Worm (Caenorhabditis elegans): ENCODE results near the gene C08D8.1.

C08D8.1 gene

DNA sequence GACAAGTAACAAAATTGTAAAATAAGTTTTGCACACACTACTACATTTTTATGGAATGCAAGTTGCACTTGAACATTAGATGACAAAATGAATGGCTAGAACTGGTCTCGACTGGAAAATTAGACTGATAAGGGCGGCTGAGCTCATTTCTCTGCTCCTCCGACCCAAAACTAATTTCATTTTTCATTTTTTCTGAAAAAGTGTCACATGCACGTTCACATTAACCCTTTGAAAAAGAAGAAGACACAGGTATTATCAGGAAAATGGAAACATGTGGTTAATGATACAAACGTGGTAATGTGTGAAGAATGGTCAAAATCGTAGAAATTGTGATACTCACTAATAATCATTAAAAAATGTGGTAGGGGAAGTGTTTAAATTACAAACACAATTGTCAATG, 38.5 kb upstream of the C08D8.1 start:
- TF ChIP-seq T22C8.4 (GFP tag; IDR thresholded peaks at IDR 0.05) = no peak
- no peak for TF ChIP-seq tab-1 (GFP tag; IDR thresholded peaks at IDR 0.05)
- no peak for TF ChIP-seq ztf-29 (GFP tag; IDR thresholded peaks at IDR 0.05)
- no peak for TF ChIP-seq cog-1 (tag; optimal IDR thresholded peaks at IDR 0.05)
- no peak for TF ChIP-seq med-1 (GFP tag; optimal IDR thresholded peaks at IDR 0.05; ENCODE audit: insufficient read depth)
- no peak for TF ChIP-seq ztf-23 (GFP tag; IDR thresholded peaks at IDR 0.05)
- TF ChIP-seq ref-1 (GFP tag; conservative IDR thresholded peaks at IDR 0.05) = no peak
- no peak for TF ChIP-seq klf-2 (GFP tag; conservative IDR thresholded peaks at IDR 0.05)
- no peak for TF ChIP-seq flt-1 (GFP tag; IDR thresholded peaks at IDR 0.05)

ce11 chrV:8307681-8308080, 37.9 kb upstream of the C08D8.1 start, which contains the start of gene clec-218:
Gene clec-218, plus strand, starts transcription at chrV:8307942.
- TF ChIP-seq ref-1 (GFP tag; conservative IDR thresholded peaks at IDR 0.05) (no peak), flt-1 (GFP tag; IDR thresholded peaks at IDR 0.05) (no peak), T22C8.4 (GFP tag; IDR thresholded peaks at IDR 0.05) (no peak), cog-1 (tag; optimal IDR thresholded peaks at IDR 0.05) (no peak), med-1 (GFP tag; optimal IDR thresholded peaks at IDR 0.05; ENCODE audit: insufficient read depth) (no peak), klf-2 (GFP tag; conservative IDR thresholded peaks at IDR 0.05) (no peak), ztf-23 (GFP tag; IDR thresholded peaks at IDR 0.05) (no peak), tab-1 (GFP tag; IDR thresholded peaks at IDR 0.05) (no peak), ztf-29 (GFP tag; IDR thresholded peaks at IDR 0.05) (no peak)

DNA sequence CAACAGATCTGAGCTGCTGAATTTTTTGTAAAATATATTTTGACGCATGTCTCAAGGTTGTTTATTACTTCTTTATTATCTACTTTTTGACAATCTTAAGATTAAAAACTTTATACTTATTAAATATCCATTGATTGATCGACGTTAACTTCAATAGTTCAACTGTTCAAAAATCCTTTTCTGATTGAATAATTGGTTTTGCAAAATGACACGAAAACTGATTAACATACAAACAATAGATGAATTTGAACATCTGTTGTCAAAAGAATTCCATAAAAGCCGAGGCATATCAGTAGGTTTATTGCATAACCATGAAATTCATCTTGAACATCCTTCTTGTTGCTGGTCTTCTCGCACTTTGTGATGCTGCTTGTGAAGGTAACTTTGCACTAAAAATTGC, 34.3 kb upstream of the C08D8.1 start, which contains the start of gene W02D7.12:
TSS of gene W02D7.12 (plus strand) at position 301 of the 400 bp plus-strand sequence.
- TF ChIP-seq med-1 (GFP tag; optimal IDR thresholded peaks at IDR 0.05; ENCODE audit: insufficient read depth) (no peak), flt-1 (GFP tag; IDR thresholded peaks at IDR 0.05) (no peak), cog-1 (tag; optimal IDR thresholded peaks at IDR 0.05) (no peak), klf-2 (GFP tag; conservative IDR thresholded peaks at IDR 0.05) (no peak), T22C8.4 (GFP tag; IDR thresholded peaks at IDR 0.05) (no peak), ref-1 (GFP tag; conservative IDR thresholded peaks at IDR 0.05) (no peak)

DNA sequence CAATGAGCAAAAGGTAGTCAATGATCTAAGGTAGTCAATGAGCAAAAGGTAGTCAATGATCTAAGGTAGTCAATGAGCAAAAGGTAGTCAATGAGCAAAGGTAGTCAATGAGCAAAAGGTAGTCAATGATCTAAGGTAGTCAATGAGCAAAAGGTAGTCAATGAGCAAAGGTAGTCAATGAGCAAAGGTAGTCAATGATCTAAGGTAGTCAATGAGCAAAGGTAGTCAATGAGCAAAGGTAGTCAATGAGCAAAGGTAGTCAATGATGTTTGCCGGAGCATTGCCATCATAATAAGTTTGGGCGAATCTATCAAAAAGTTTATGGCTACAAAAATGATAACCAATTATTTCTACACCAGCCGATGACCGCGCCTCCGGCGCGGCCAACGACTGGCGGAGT, 30.8 kb upstream of the C08D8.1 start:
- TF ChIP-seq ztf-23 (GFP tag; IDR thresholded peaks at IDR 0.05) (peak; percentile 24; the same call in 1 of the 2 replicates), tab-1 (GFP tag; IDR thresholded peaks at IDR 0.05) (peak; percentile 44; the same call in 1 of the 2 replicates), flt-1 (GFP tag; IDR thresholded peaks at IDR 0.05) (peak; percentile 56), klf-2 (GFP tag; conservative IDR thresholded peaks at IDR 0.05) (peak; percentile 75)

DNA sequence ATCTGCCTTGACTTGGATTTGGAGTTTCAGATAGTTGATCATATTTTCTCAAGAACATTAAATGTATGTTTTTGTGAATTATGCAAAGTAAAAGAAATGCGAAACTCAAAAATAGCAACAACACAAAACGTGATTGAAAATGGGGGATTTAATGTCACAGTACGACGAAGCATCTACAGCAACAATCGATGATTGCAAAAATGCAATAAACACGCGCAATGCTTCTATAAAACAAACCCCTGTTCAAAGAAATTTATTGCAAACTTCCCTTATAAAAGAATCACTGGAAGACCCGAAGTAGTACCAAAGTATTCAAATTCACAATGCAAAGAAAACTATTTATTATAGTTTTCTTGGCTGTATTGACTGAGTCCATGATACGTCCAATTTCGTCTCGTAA, 27.4 kb upstream of the C08D8.1 start, which contains the start of gene clec-219:
TSS of gene clec-219 (plus strand) at position 301 of the 400 bp plus-strand sequence.
- no peak for TF ChIP-seq flt-1 (GFP tag; IDR thresholded peaks at IDR 0.05)
- TF ChIP-seq ztf-23 (GFP tag; IDR thresholded peaks at IDR 0.05) = no peak
- TF ChIP-seq ref-1 (GFP tag; conservative IDR thresholded peaks at IDR 0.05) = no peak
- TF ChIP-seq cog-1 (tag; optimal IDR thresholded peaks at IDR 0.05) = no peak
- TF ChIP-seq med-1 (GFP tag; optimal IDR thresholded peaks at IDR 0.05; ENCODE audit: insufficient read depth) = no peak
- no peak for TF ChIP-seq T22C8.4 (GFP tag; IDR thresholded peaks at IDR 0.05)
- no peak for TF ChIP-seq klf-2 (GFP tag; conservative IDR thresholded peaks at IDR 0.05)
- no peak for TF ChIP-seq ztf-29 (GFP tag; IDR thresholded peaks at IDR 0.05)
- no peak for TF ChIP-seq tab-1 (GFP tag; IDR thresholded peaks at IDR 0.05)

ce11 chrV:8323545-8323944, 22.0 kb upstream of the C08D8.1 start:
- TF ChIP-seq ztf-29 (GFP tag; IDR thresholded peaks at IDR 0.05) (no peak), med-1 (GFP tag; optimal IDR thresholded peaks at IDR 0.05; ENCODE audit: insufficient read depth) (no peak), T22C8.4 (GFP tag; IDR thresholded peaks at IDR 0.05) (no peak), flt-1 (GFP tag; IDR thresholded peaks at IDR 0.05) (no peak)

DNA sequence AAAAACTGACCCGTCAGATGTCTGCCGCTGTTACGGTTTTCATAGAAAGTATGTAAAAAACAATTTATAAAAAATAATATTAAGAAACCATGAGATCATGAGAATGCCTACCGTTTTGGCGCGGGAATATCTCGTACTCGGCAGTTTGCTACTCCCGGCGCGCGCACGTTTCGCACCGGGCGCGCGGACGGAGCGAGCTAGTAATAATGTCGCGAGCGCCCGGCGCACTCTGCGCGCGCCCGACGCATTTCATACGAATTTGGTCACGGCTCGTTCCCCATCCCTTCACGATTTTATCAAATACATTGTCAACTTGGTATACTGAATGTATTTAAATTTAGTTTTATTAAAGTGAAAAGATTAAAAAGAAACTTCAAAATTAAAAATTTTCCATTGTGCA, 19.7 kb upstream of the C08D8.1 start:
- TF ChIP-seq ztf-23 (GFP tag; IDR thresholded peaks at IDR 0.05) (no peak), tab-1 (GFP tag; IDR thresholded peaks at IDR 0.05) (no peak), cog-1 (tag; optimal IDR thresholded peaks at IDR 0.05) (no peak), med-1 (GFP tag; optimal IDR thresholded peaks at IDR 0.05; ENCODE audit: insufficient read depth) (no peak), ref-1 (GFP tag; conservative IDR thresholded peaks at IDR 0.05) (no peak), ztf-29 (GFP tag; IDR thresholded peaks at IDR 0.05) (no peak), T22C8.4 (GFP tag; IDR thresholded peaks at IDR 0.05) (no peak), flt-1 (GFP tag; IDR thresholded peaks at IDR 0.05) (no peak), klf-2 (GFP tag; conservative IDR thresholded peaks at IDR 0.05) (no peak)

- no peak for TF ChIP-seq flt-1 (GFP tag; IDR thresholded peaks at IDR 0.05)
- no peak for TF ChIP-seq klf-2 (GFP tag; conservative IDR thresholded peaks at IDR 0.05)
- TF ChIP-seq tab-1 (GFP tag; IDR thresholded peaks at IDR 0.05) = no peak
Measured at ce11 chrV:8327080-8327479, 18.5 kb upstream of the C08D8.1 start.

- TF ChIP-seq flt-1 (GFP tag; IDR thresholded peaks at IDR 0.05) (0 out of 2 replicates have a peak, but pooled peaks have one; percentile 57), ref-1 (GFP tag; conservative IDR thresholded peaks at IDR 0.05) (0 out of 2 replicates have a peak, but pooled peaks have one; percentile 30)
Measured at ce11 chrV:8329390-8329789, 16.2 kb upstream of the C08D8.1 start.

- no peak for TF ChIP-seq tab-1 (GFP tag; IDR thresholded peaks at IDR 0.05)
- no peak for TF ChIP-seq klf-2 (GFP tag; conservative IDR thresholded peaks at IDR 0.05)
- TF ChIP-seq ztf-23 (GFP tag; IDR thresholded peaks at IDR 0.05) = no peak
- TF ChIP-seq ztf-29 (GFP tag; IDR thresholded peaks at IDR 0.05) = no peak
- TF ChIP-seq flt-1 (GFP tag; IDR thresholded peaks at IDR 0.05) = no peak
- TF ChIP-seq T22C8.4 (GFP tag; IDR thresholded peaks at IDR 0.05) = no peak
- TF ChIP-seq med-1 (GFP tag; optimal IDR thresholded peaks at IDR 0.05; ENCODE audit: insufficient read depth) = no peak
- TF ChIP-seq cog-1 (tag; optimal IDR thresholded peaks at IDR 0.05) = no peak
- TF ChIP-seq ref-1 (GFP tag; conservative IDR thresholded peaks at IDR 0.05) = no peak
Measured at ce11 chrV:8334360-8334759, 11.2 kb upstream of the C08D8.1 start, which contains the start of gene tmd-2. Gene tmd-2, plus strand, starts transcription at chrV:8334660.

DNA sequence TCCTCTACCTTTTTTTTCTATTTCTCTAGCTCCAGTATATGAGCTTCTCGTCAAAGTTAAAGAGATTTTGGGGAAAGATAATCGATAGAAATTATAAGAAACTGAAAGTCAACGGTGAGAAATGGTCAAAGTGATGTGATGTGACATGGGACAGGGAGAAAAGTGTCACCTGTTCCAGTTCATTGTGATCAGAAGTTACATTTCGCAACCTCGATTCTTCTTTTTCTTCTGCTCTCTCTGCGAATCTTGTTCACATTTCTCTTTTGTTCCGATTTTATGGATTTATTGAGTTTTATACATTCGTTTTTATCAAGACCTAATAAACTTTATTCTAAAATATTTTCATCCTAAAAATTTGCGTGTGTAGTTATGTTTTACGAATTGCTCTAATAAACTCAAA, 9.9 kb upstream of the C08D8.1 start:
- TF ChIP-seq T22C8.4 (GFP tag; IDR thresholded peaks at IDR 0.05) (no peak), klf-2 (GFP tag; conservative IDR thresholded peaks at IDR 0.05) (no peak), flt-1 (GFP tag; IDR thresholded peaks at IDR 0.05) (no peak), ztf-23 (GFP tag; IDR thresholded peaks at IDR 0.05) (no peak), cog-1 (tag; optimal IDR thresholded peaks at IDR 0.05) (no peak), tab-1 (GFP tag; IDR thresholded peaks at IDR 0.05) (no peak), ztf-29 (GFP tag; IDR thresholded peaks at IDR 0.05) (no peak), med-1 (GFP tag; optimal IDR thresholded peaks at IDR 0.05; ENCODE audit: insufficient read depth) (no peak), ref-1 (GFP tag; conservative IDR thresholded peaks at IDR 0.05) (no peak)
